Fruit fly (Drosophila melanogaster) whole organism, embryonic: ENCODE measurements around the gene Klp10A.

Source experiments
- Aef1 ChIP-seq: fragments of 200-800 bp; sonication (Bioruptor generic); IDR thresholded peaks from 3 replicates; pipeline ENCODE4 v1.3.6; 2022; ENCODE audit warnings: missing biosample characterization, missing genetic modification characterization
- Awh ChIP-seq: fragments of 200-800 bp; sonication (Bioruptor generic); IDR thresholded peaks from 2 replicates; pipeline ENCODE4, ENCODE4 v1.3.6; 2022; ENCODE audit warnings: missing biosample characterization, missing genetic modification characterization
- CG10209 ChIP-seq: fragments of 200-800 bp; sonication (Bioruptor generic); optimal IDR thresholded peaks from 3 replicates; lab custom pipeline; 2017; ENCODE audit warnings: missing biosample characterization, mild to moderate bottlenecking, missing genetic modification characterization, missing genetic modification reagents
- CG10366 ChIP-seq: fragments of 200-800 bp; sonication (Bioruptor generic); IDR thresholded peaks from 2 replicates; pipeline ENCODE4 v1.3.6; 2022; ENCODE audit warnings: missing biosample characterization, missing genetic modification characterization
- CG10462 ChIP-seq: fragments of 200-800 bp; sonication (Bioruptor generic); optimal IDR thresholded peaks from 2 replicates; lab custom pipeline; 2016; ENCODE audit warnings: missing biosample characterization, missing genetic modification characterization
- CG12299 ChIP-seq: fragments of 200-800 bp; sonication (Bioruptor generic); optimal IDR thresholded peaks from 2 replicates; lab custom pipeline; 2018; ENCODE audit warnings: missing biosample characterization, mild to moderate bottlenecking, missing genetic modification characterization
- CG15479 ChIP-seq: fragments of 200-800 bp; sonication (Bioruptor generic); optimal IDR thresholded peaks from 3 replicates; lab custom pipeline; 2019; ENCODE audit warnings: missing biosample characterization, mild to moderate bottlenecking, missing genetic modification characterization, moderate library complexity
- CG1602 ChIP-seq: fragments of 200-800 bp; sonication (Bioruptor generic); optimal IDR thresholded peaks from 3 replicates; lab custom pipeline; 2016; ENCODE audit warnings: missing biosample characterization, missing genetic modification characterization
- CG1792 ChIP-seq: fragments of 200-800 bp; sonication (Bioruptor generic); optimal IDR thresholded peaks from 2 replicates; lab custom pipeline; 2016; ENCODE audit warnings: missing biosample characterization, missing genetic modification characterization
- CG2120 ChIP-seq: fragments of 200-800 bp; sonication (Bioruptor generic); optimal IDR thresholded peaks from 3 replicates; lab custom pipeline; 2016; ENCODE audit warnings: missing biosample characterization, missing genetic modification characterization
- CG2199 ChIP-seq: fragments of 200-800 bp; sonication (Bioruptor generic); IDR thresholded peaks from 3 replicates; pipeline ENCODE4 v1.3.6; 2022; ENCODE audit warnings: missing biosample characterization, missing genetic modification characterization
- CG32532 ChIP-seq: fragments of 200-800 bp; sonication (Bioruptor generic); IDR thresholded peaks from 2 replicates; pipeline ENCODE4 v1.3.6; 2022; ENCODE audit warnings: missing biosample characterization, missing genetic modification characterization
- CG32772 ChIP-seq: fragments of 200-800 bp; sonication (Bioruptor generic); IDR thresholded peaks from 2 replicates; pipeline ENCODE4 v1.3.6; 2022; ENCODE audit warnings: missing biosample characterization, missing genetic modification characterization
- CG34224 ChIP-seq: fragments of 200-800 bp; sonication (Bioruptor generic); IDR thresholded peaks from 3 replicates; pipeline ENCODE4 v1.3.6; 2022; ENCODE audit warnings: missing biosample characterization, missing genetic modification characterization; ENCODE audit not compliant: partially characterized antibody
- CG5245 ChIP-seq: fragments of 200-800 bp; sonication (Bioruptor generic); optimal IDR thresholded peaks from 3 replicates; lab custom pipeline; 2016; ENCODE audit warnings: missing biosample characterization, missing genetic modification characterization
- CG6175 ChIP-seq: fragments of 200-800 bp; sonication (Bioruptor generic); IDR thresholded peaks from 3 replicates; pipeline ENCODE4 v1.3.6; 2022; ENCODE audit warnings: missing biosample characterization, missing genetic modification characterization
- CG7271 ChIP-seq: fragments of 200-800 bp; sonication (Bioruptor generic); optimal IDR thresholded peaks from 2 replicates; lab custom pipeline; 2018; ENCODE audit warnings: missing biosample characterization, mild to moderate bottlenecking, missing genetic modification characterization, moderate library complexity
- CG8388 ChIP-seq: fragments of 200-800 bp; sonication (Bioruptor generic); optimal IDR thresholded peaks from 2 replicates; lab custom pipeline; 2019; ENCODE audit warnings: missing biosample characterization, mild to moderate bottlenecking, missing genetic modification characterization, moderate library complexity
- CG9817 ChIP-seq: fragments of 200-800 bp; sonication (Bioruptor generic); optimal IDR thresholded peaks from 2 replicates; lab custom pipeline; 2018; ENCODE audit warnings: missing biosample characterization, mild to moderate bottlenecking, missing genetic modification characterization, moderate library complexity
- D19B ChIP-seq: fragments of 200-800 bp; sonication (Bioruptor generic); optimal IDR thresholded peaks from 2 replicates; lab custom pipeline; 2017; ENCODE audit warnings: missing biosample characterization, mild to moderate bottlenecking, missing genetic modification characterization
- Doc2 ChIP-seq: fragments of 200-800 bp; sonication (Bioruptor generic); IDR thresholded peaks from 2 replicates; pipeline ENCODE4 v1.3.6; 2022; ENCODE audit warnings: missing biosample characterization, missing genetic modification characterization
- Doc3 ChIP-seq: fragments of 200-800 bp; sonication (Bioruptor generic); IDR thresholded peaks from 3 replicates; pipeline ENCODE4 v1.3.6; 2022; ENCODE audit warnings: missing biosample characterization, missing genetic modification characterization; ENCODE audit not compliant: partially characterized antibody
- Dref ChIP-seq: fragments of 200-800 bp; sonication (Bioruptor generic); IDR thresholded peaks from 2 replicates; pipeline ENCODE4 v1.3.6; 2022; ENCODE audit warnings: missing biosample characterization, missing genetic modification characterization
- HmgD ChIP-seq: fragments of 200-800 bp; sonication (Bioruptor generic); optimal IDR thresholded peaks from 3 replicates; lab custom pipeline; 2016; ENCODE audit warnings: missing biosample characterization, missing genetic modification characterization
- MBD-R2 ChIP-seq: fragments of 200-800 bp; sonication (Bioruptor generic); IDR thresholded peaks from 2 replicates; pipeline ENCODE4 v1.3.6; 2022; ENCODE audit warnings: missing biosample characterization, missing genetic modification characterization
- Neu2 ChIP-seq: fragments of 200-800 bp; sonication (Bioruptor generic); optimal IDR thresholded peaks from 3 replicates; lab custom pipeline; 2016; ENCODE audit warnings: missing biosample characterization, missing genetic modification characterization, borderline replicate concordance
- Ravus ChIP-seq: fragments of 200-800 bp; sonication (Bioruptor generic); IDR thresholded peaks from 2 replicates; pipeline ENCODE4 v1.3.6; 2022; ENCODE audit warnings: missing biosample characterization, missing genetic modification characterization
- Stat92E ChIP-seq, 3 experiments: fragments of >200 bp in 2 of 3; fragments of 200-800 bp in 1 of 3; sonication (Bioruptor generic) in 1 of 3; optimal IDR thresholded peaks; 2 replicates each; lab custom pipeline; 2017 to 2019; ENCODE audit warnings: missing biosample characterization in 3 of 3, missing genetic modification characterization in 3 of 3, mild to moderate bottlenecking in 1 of 3, moderate library complexity in 1 of 3
- Usf ChIP-seq: fragments of 200-800 bp; sonication (Bioruptor generic); optimal IDR thresholded peaks from 2 replicates; lab custom pipeline; 2017; ENCODE audit warnings: missing genotype, missing biosample characterization, missing genetic modification characterization
- ato ChIP-seq: fragments of 200-800 bp; sonication (Bioruptor generic); IDR thresholded peaks from 2 replicates; pipeline ENCODE4 v1.3.6; 2022; ENCODE audit warnings: missing biosample characterization, missing genetic modification characterization; ENCODE audit not compliant: partially characterized antibody
- bab2 ChIP-seq: fragments of 200-800 bp; sonication (Bioruptor generic); optimal IDR thresholded peaks from 2 replicates; lab custom pipeline; 2016; ENCODE audit warnings: missing biosample characterization, missing genetic modification characterization
- br ChIP-seq: fragments of >200 bp; optimal IDR thresholded peaks from 2 replicates; lab custom pipeline; 2017
- ci ChIP-seq: fragments of 200-800 bp; sonication (Bioruptor generic); IDR thresholded peaks from 3 replicates; pipeline ENCODE4 v1.3.6; 2022; ENCODE audit warnings: missing biosample characterization, missing genetic modification characterization
- cwo ChIP-seq: fragments of 200-800 bp; sonication (Bioruptor generic); optimal IDR thresholded peaks from 3 replicates; lab custom pipeline; 2017; ENCODE audit warnings: missing biosample characterization, missing genetic modification characterization, mild to moderate bottlenecking, moderate library complexity, missing genetic modification reagents
- dati ChIP-seq: fragments of 200-800 bp; sonication (Bioruptor generic); IDR thresholded peaks from 2 replicates; pipeline ENCODE4 v1.3.6; 2022; ENCODE audit warnings: missing biosample characterization, missing genetic modification characterization
- disco-r ChIP-seq: fragments of 200-800 bp; sonication (Bioruptor generic); optimal IDR thresholded peaks from 2 replicates; lab custom pipeline; 2016; ENCODE audit warnings: missing biosample characterization, missing genetic modification characterization
- eve ChIP-seq, 2 experiments: fragments of >200 bp; optimal IDR thresholded peaks; 2 replicates each; lab custom pipeline; 2017; ENCODE audit warnings: missing biosample characterization in 2 of 2, missing genetic modification characterization in 2 of 2
- eyg ChIP-seq: fragments of 200-800 bp; sonication (Bioruptor generic); optimal IDR thresholded peaks from 3 replicates; lab custom pipeline; 2016; ENCODE audit warnings: missing biosample characterization, missing genetic modification characterization
- fru ChIP-seq: fragments of >200 bp; optimal IDR thresholded peaks from 2 replicates; lab custom pipeline; 2017
- h ChIP-seq: fragments of >200 bp; optimal IDR thresholded peaks from 2 replicates; lab custom pipeline; 2017
- hb ChIP-seq: fragments of 200-800 bp; sonication (Bioruptor generic); IDR thresholded peaks from 3 replicates; pipeline ENCODE4 v1.3.6; 2022; ENCODE audit warnings: missing biosample characterization, missing genetic modification characterization; ENCODE audit not compliant: partially characterized antibody
- kah ChIP-seq: fragments of 200-800 bp; sonication (Bioruptor generic); optimal IDR thresholded peaks from 2 replicates; lab custom pipeline; 2018; ENCODE audit warnings: missing biosample characterization, mild to moderate bottlenecking, missing genetic modification characterization
- kay ChIP-seq: fragments of 200-800 bp; sonication (Bioruptor generic); optimal IDR thresholded peaks from 2 replicates; lab custom pipeline; 2016; ENCODE audit warnings: missing biosample characterization, missing genetic modification characterization
- lbe ChIP-seq: fragments of 200-800 bp; sonication (Bioruptor generic); optimal IDR thresholded peaks from 2 replicates; lab custom pipeline; 2016; ENCODE audit warnings: missing biosample characterization, mild to moderate bottlenecking, missing genetic modification characterization
- lola ChIP-seq, 3 experiments: fragments of >200 bp in 2 of 3; fragments of 200-800 bp in 1 of 3; sonication (Bioruptor generic) in 1 of 3; optimal IDR thresholded peaks; 2 replicates each; lab custom pipeline; 2017 to 2019; ENCODE audit warnings: missing biosample characterization in 3 of 3, missing genetic modification characterization in 3 of 3, mild to moderate bottlenecking in 1 of 3, moderate library complexity in 1 of 3
- nerfin-2 ChIP-seq: fragments of 200-800 bp; sonication (Bioruptor generic); IDR thresholded peaks from 2 replicates; pipeline ENCODE4 v1.3.6; 2022; ENCODE audit warnings: missing biosample characterization, missing genetic modification characterization; ENCODE audit not compliant: partially characterized antibody
- run ChIP-seq: fragments of 200-800 bp; sonication (Bioruptor generic); optimal IDR thresholded peaks from 3 replicates; lab custom pipeline; 2018; ENCODE audit warnings: missing biosample characterization, mild to moderate bottlenecking, missing genetic modification characterization
- schlank ChIP-seq: fragments of 200-800 bp; sonication (Bioruptor generic); optimal IDR thresholded peaks from 2 replicates; lab custom pipeline; 2018; ENCODE audit warnings: missing biosample characterization, mild to moderate bottlenecking, missing genetic modification characterization
- slou ChIP-seq: fragments of 200-800 bp; sonication (Bioruptor generic); optimal IDR thresholded peaks from 3 replicates; lab custom pipeline; 2016; ENCODE audit warnings: missing biosample characterization, missing genetic modification characterization
- tna ChIP-seq: fragments of 200-800 bp; sonication (Bioruptor generic); IDR thresholded peaks from 2 replicates; pipeline ENCODE4 v1.3.6; 2022; ENCODE audit warnings: missing biosample characterization, missing genetic modification characterization; ENCODE audit not compliant: partially characterized antibody
- unpg ChIP-seq: fragments of 200-800 bp; sonication (Bioruptor generic); optimal IDR thresholded peaks from 3 replicates; lab custom pipeline; 2018; ENCODE audit warnings: missing biosample characterization, mild to moderate bottlenecking, missing genetic modification characterization, moderate library complexity
- yki ChIP-seq: fragments of >200 bp; optimal IDR thresholded peaks from 3 replicates; lab custom pipeline; 2018

Klp10A gene

dm6 chrX:11148272-11148835 lies 11.4 kb upstream of the Klp10A start, which contains the start of gene Ran (continued):
- TF ChIP-seq Ravus (GFP tag; lab: Robert Waterston, UW) (no peak), yki (lab: Kevin White, UChicago) (no peak), CG32532 (GFP tag; lab: Robert Waterston, UW) (peak; percentile 46), CG10462 (no peak), CG32772 (GFP tag; lab: Robert Waterston, UW) (no peak), eyg (no peak), tna (GFP tag; lab: Robert Waterston, UW) (no peak), CG1602 (no peak), kay (GFP tag; lab: Kevin White, UChicago) (no peak), kah (no peak), h (lab: Kevin White, UChicago) (no peak), Doc3 (no peak), Aef1 (GFP tag; lab: Robert Waterston, UW) (peak; percentile 28; the same call in 2 of the 3 replicates), fru (lab: Kevin White, UChicago) (no peak), CG7271 (tag; lab: Kevin White, UChicago) (no peak), CG10366 (GFP tag; lab: Robert Waterston, UW) (no peak), CG2120 (peak; percentile 1), CG5245 (GFP tag; lab: Kevin White, UChicago) (no peak), CG2199 (GFP tag; lab: Robert Waterston, UW) (no peak), Stat92E (GFP tag; optimal IDR thresholded peaks at IDR 0.05; lab: Kevin White, UChicago) (peak in 1 of 3 experiments; percentile 31), CG1792 (GFP tag; lab: Kevin White, UChicago) (no peak), Neu2 (no peak), schlank (tag; lab: Kevin White, UChicago) (no peak), Dref (GFP tag; lab: Robert Waterston, UW) (peak; percentile 65), CG6175 (GFP tag; lab: Robert Waterston, UW) (no peak), unpg (GFP tag; lab: Kevin White, UChicago) (no peak), CG10209 (GFP tag; lab: Kevin White, UChicago) (no peak), disco-r (GFP tag; lab: Kevin White, UChicago) (no peak), MBD-R2 (GFP tag; lab: Robert Waterston, UW) (peak; percentile 35), Usf (GFP tag; lab: Kevin White, UChicago) (no peak), Doc2 (GFP tag; lab: Robert Waterston, UW) (no peak), ci (GFP tag; lab: Robert Waterston, UW) (no peak), br (lab: Kevin White, UChicago) (no peak), bab2 (GFP tag; lab: Kevin White, UChicago) (no peak), lbe (no peak), run (tag; lab: Kevin White, UChicago) (no peak), eve (GFP tag; optimal IDR thresholded peaks at IDR 0.05; lab: Kevin White, UChicago) (no peak), cwo (no peak), CG34224 (0 out of 3 replicates have a peak, but pooled peaks have one; percentile 31), CG8388 (GFP tag; lab: Kevin White, UChicago) (no peak), hb (GFP tag; lab: Robert Waterston, UW) (no peak), CG9817 (tag; lab: Kevin White, UChicago) (peak; percentile 36), dati (GFP tag; lab: Robert Waterston, UW) (no peak), slou (no peak), Awh (GFP tag; lab: Robert Waterston, UW) (no peak), D19B (no peak), nerfin-2 (GFP tag; lab: Robert Waterston, UW) (peak; percentile 34; the same call in 1 of the 2 replicates), CG15479 (no peak), HmgD (GFP tag; lab: Kevin White, UChicago) (no peak), CG12299 (no peak), lola (GFP tag; optimal IDR thresholded peaks at IDR 0.05; lab: Kevin White, UChicago) (peak in 1 of 3 experiments; percentile 42), ato (peak; percentile 12; the same call in 1 of the 2 replicates)
